Fruit fly (Drosophila melanogaster): ENCODE data around the gene Ccp84Ab.

Gene Ccp84Ab

DNA sequence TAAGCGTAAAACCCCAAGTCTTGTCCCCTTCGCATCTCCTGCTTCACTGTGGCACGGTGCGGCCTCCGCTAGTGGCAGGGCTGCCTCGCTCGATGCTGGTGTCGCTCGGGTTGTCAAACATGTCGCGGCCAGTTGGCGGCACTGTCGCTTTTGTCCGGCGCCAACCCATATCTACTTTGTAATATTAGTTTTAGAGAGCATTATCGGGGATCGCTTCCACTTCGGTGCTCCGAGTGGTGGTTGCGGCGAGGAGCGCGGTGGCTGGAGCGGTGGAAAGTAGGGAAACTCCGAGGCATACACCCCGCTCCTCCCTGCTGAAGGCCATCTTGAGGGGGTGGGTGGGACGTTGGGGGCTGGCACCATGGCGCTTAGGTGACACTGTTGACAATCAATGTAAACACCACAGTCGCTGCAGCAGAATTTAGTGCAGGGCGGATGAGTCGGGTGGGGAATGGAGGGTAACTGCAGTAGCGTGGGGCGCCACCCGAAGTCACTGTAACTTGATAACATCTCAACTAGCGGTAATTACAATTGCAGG is 37.5 kb downstream of the Ccp84Ab start (continued):
- TF ChIP-seq Hr51 (GFP tag; optimal IDR thresholded peaks at IDR 0.05): no peak
- no peak for TF ChIP-seq pho (GFP tag; optimal IDR thresholded peaks at IDR 0.05)
- TF ChIP-seq abd-A (tag; optimal IDR thresholded peaks at IDR 0.05): no peak
- TF ChIP-seq Sin3A (optimal IDR thresholded peaks at IDR 0.05): no peak
- TF ChIP-seq Fer3 (tag; optimal IDR thresholded peaks at IDR 0.05): no peak
- TF ChIP-seq prd (optimal IDR thresholded peaks at IDR 0.05): no peak
- TF ChIP-seq prd (GFP tag; IDR thresholded peaks at IDR 0.05): peak; percentile 33; the same call in 1 of the 3 replicates
- TF ChIP-seq ewg (GFP tag; optimal IDR thresholded peaks at IDR 0.05): peak; percentile 32
- peak; percentile 21 for TF ChIP-seq CG15479 (GFP tag; optimal IDR thresholded peaks at IDR 0.05)
- TF ChIP-seq Adf1 (GFP tag; IDR thresholded peaks at IDR 0.05): no peak
- peak; percentile 14; the same call in 1 of the 2 replicates for TF ChIP-seq onecut (GFP tag; IDR thresholded peaks at IDR 0.05)
- peak; percentile 81 for TF ChIP-seq ci (GFP tag; IDR thresholded peaks at IDR 0.05)
- TF ChIP-seq Lhr (GFP tag; optimal IDR thresholded peaks at IDR 0.05): peak; percentile 49
- TF ChIP-seq Kr (GFP tag; optimal IDR thresholded peaks at IDR 0.05): peak; percentile 57
- peak; percentile 19 for TF ChIP-seq CG8359 (GFP tag; optimal IDR thresholded peaks at IDR 0.05; ENCODE audit: borderline replicate concordance)
- TF ChIP-seq CG31441 (GFP tag; IDR thresholded peaks at IDR 0.05): no peak
- no peak for TF ChIP-seq CG2678 (tag; optimal IDR thresholded peaks at IDR 0.05)
- TF ChIP-seq CG4424 (GFP tag; optimal IDR thresholded peaks at IDR 0.05): no peak
- no peak for TF ChIP-seq B-H2 (GFP tag; optimal IDR thresholded peaks at IDR 0.05)
- no peak for TF ChIP-seq BEAF-32 (GFP tag; optimal IDR thresholded peaks at IDR 0.05)
- TF ChIP-seq bowl (GFP tag; IDR thresholded peaks at IDR 0.05): no peak
- no peak for TF ChIP-seq CG15269 (tag; optimal IDR thresholded peaks at IDR 0.05)
- no peak for TF ChIP-seq lilli (GFP tag; optimal IDR thresholded peaks at IDR 0.05)
- no peak for TF ChIP-seq CG12155 (GFP tag; optimal IDR thresholded peaks at IDR 0.05)
- TF ChIP-seq CG6813 (GFP tag; optimal IDR thresholded peaks at IDR 0.05): peak; percentile 44
- TF ChIP-seq CG8765 (GFP tag; IDR thresholded peaks at IDR 0.05): no peak
- TF ChIP-seq CG17361 (GFP tag; IDR thresholded peaks at IDR 0.05): 0 out of 3 replicates have a peak, but pooled peaks have one; percentile 10
- TF ChIP-seq bab2 (GFP tag; optimal IDR thresholded peaks at IDR 0.05): no peak
- no peak for TF ChIP-seq Drgx (GFP tag; IDR thresholded peaks at IDR 0.05)
- no peak for TF ChIP-seq Camta (GFP tag; optimal IDR thresholded peaks at IDR 0.05)
- no peak for TF ChIP-seq CG18599 (GFP tag; optimal IDR thresholded peaks at IDR 0.05)
- peak; percentile 42; the same call in 1 of the 2 replicates for TF ChIP-seq sim (GFP tag; IDR thresholded peaks at IDR 0.05)
- TF ChIP-seq E2f2 (GFP tag; IDR thresholded peaks at IDR 0.05): no peak
- TF ChIP-seq grau (tag; optimal IDR thresholded peaks at IDR 0.05): peak; percentile 41
- TF ChIP-seq D (optimal IDR thresholded peaks at IDR 0.05): no peak
- peak; percentile 21 for TF ChIP-seq D (GFP tag; optimal IDR thresholded peaks at IDR 0.05)
- 0 out of 2 replicates have a peak, but pooled peaks have one; percentile 20 for TF ChIP-seq seq (GFP tag; IDR thresholded peaks at IDR 0.05)
- no peak for TF ChIP-seq CG7357 (GFP tag; IDR thresholded peaks at IDR 0.05)
- TF ChIP-seq CG4854 (GFP tag; optimal IDR thresholded peaks at IDR 0.05): no peak
- TF ChIP-seq CG8478 (optimal IDR thresholded peaks at IDR 0.05): no peak
- TF ChIP-seq CG3407 (GFP tag; optimal IDR thresholded peaks at IDR 0.05): peak; percentile 80
- no peak for TF ChIP-seq chif (GFP tag; optimal IDR thresholded peaks at IDR 0.05)
- peak; percentile 3 for TF ChIP-seq trem (tag; optimal IDR thresholded peaks at IDR 0.05)
- 0 out of 2 replicates have a peak, but pooled peaks have one; percentile 6 for TF ChIP-seq cas (GFP tag; IDR thresholded peaks at IDR 0.05)
- no peak for TF ChIP-seq exex (tag; optimal IDR thresholded peaks at IDR 0.05)
- no peak for TF ChIP-seq CrebB (tag; optimal IDR thresholded peaks at IDR 0.05)
- peak; percentile 95 for TF ChIP-seq HLHmδ (GFP tag; optimal IDR thresholded peaks at IDR 0.05)
- TF ChIP-seq CG17186 (GFP tag; optimal IDR thresholded peaks at IDR 0.05): peak; percentile 45
- no peak for TF ChIP-seq Sry-δ (GFP tag; optimal IDR thresholded peaks at IDR 0.05)
- TF ChIP-seq CG9727 (GFP tag; optimal IDR thresholded peaks at IDR 0.05): peak; percentile 62
- no peak for TF ChIP-seq CG6765 (GFP tag; optimal IDR thresholded peaks at IDR 0.05)

Measured in whole organism, embryonic.